Worm (Caenorhabditis elegans) whole organism, L4 larva: Measurements from ENCODE around the gene rexd-1.
A peak's percentile ranks its signal among the peaks of the same experiment; 100 is the strongest.

Source experiments
- F10B5.3 ChIP-seq: sonication (generic microtip); optimal IDR thresholded peaks from 2 replicates; lab custom pipeline; 2016; ENCODE audit warnings: mild to moderate bottlenecking, missing genetic modification characterization, missing compliant biosample characterization
- F37D6.2 ChIP-seq: sonication (generic microtip); optimal IDR thresholded peaks from 2 replicates; lab custom pipeline; 2016; ENCODE audit warnings: mild to moderate bottlenecking, missing genetic modification characterization, missing compliant biosample characterization
- R02D3.7 ChIP-seq: fragments of 150-350 bp; sonication (generic microtip); optimal IDR thresholded peaks from 3 replicates; lab custom pipeline; 2014; ENCODE audit warnings: missing biosample characterization, missing genetic modification characterization
- Y75B8A.6 ChIP-seq: fragments of 200-800 bp; sonication (Bioruptor generic); IDR thresholded peaks from 2 replicates; pipeline ENCODE4 v1.3.6; 2022; ENCODE audit warnings: missing genetic modification reagents, missing genetic modification characterization, missing compliant biosample characterization
- ZK337.2 ChIP-seq: fragments of 200-800 bp; sonication (Bioruptor generic); IDR thresholded peaks from 2 replicates; pipeline ENCODE4 v1.3.6; 2022; ENCODE audit warnings: missing genetic modification reagents, missing genetic modification characterization, missing compliant biosample characterization
- aha-1 ChIP-seq: fragments of 150-350 bp; peaks from one replicate; lab custom pipeline; 2014; ENCODE audit warnings: missing biosample characterization, missing genetic modification characterization
- ama-1 ChIP-seq: fragments of 150-350 bp; optimal IDR thresholded peaks from 2 replicates; lab custom pipeline; 2014; ENCODE audit warnings: inconsistent platforms, mixed read lengths
- arid-1 ChIP-seq: fragments of 200-800 bp; sonication (Bioruptor generic); conservative IDR thresholded peaks from 2 replicates; pipeline ENCODE4 v1.3.6; 2022; ENCODE audit warnings: missing genetic modification reagents, missing genetic modification characterization, missing compliant biosample characterization
- ceh-20 ChIP-seq: fragments of 200-800 bp; sonication (Bioruptor generic); IDR thresholded peaks from 2 replicates; pipeline ENCODE4 v1.3.6; 2022; ENCODE audit warnings: missing genetic modification reagents, missing genetic modification characterization, missing compliant biosample characterization
- ceh-28 ChIP-seq: fragments of 150-350 bp; optimal IDR thresholded peaks from 2 replicates; lab custom pipeline; 2014; ENCODE audit warnings: missing biosample characterization, missing genetic modification reagents, missing genetic modification characterization
- ceh-62 ChIP-seq: sonication (generic microtip); optimal IDR thresholded peaks from 2 replicates; lab custom pipeline; 2017; ENCODE audit warnings: missing biosample characterization, missing genetic modification characterization
- ces-1 ChIP-seq: fragments of 150-350 bp; sonication (generic microtip); optimal IDR thresholded peaks from 4 replicates; lab custom pipeline; 2014; ENCODE audit warnings: missing biosample characterization, missing genetic modification reagents, missing genetic modification characterization
- daf-16 ChIP-seq, 3 experiments: sonication (generic microtip); optimal IDR thresholded peaks; 2 replicates each; lab custom pipeline; 2016 to 2017; ENCODE audit warnings: missing genetic modification characterization in 3 of 3, missing genetic modification reagents in 3 of 3, mild to moderate bottlenecking in 2 of 3, missing compliant biosample characterization in 2 of 3, missing biosample characterization in 1 of 3, moderate library complexity in 1 of 3
- daf-19 ChIP-seq: fragments of 200-800 bp; sonication (Bioruptor generic); conservative IDR thresholded peaks from 2 replicates; pipeline ENCODE4 v1.3.6; 2022; ENCODE audit warnings: missing genetic modification characterization, missing compliant biosample characterization
- dmd-9 ChIP-seq: fragments of 200-800 bp; sonication (Bioruptor generic); IDR thresholded peaks from 2 replicates; pipeline ENCODE4 v1.3.6; 2022; ENCODE audit warnings: missing genetic modification reagents, missing genetic modification characterization, missing compliant biosample characterization
- dpl-1 ChIP-seq: fragments of 150-350 bp; optimal IDR thresholded peaks from 2 replicates; lab custom pipeline; 2014; ENCODE audit warnings: missing biosample characterization, missing genetic modification reagents, missing genetic modification characterization
- gei-8 ChIP-seq: fragments of 200-800 bp; sonication (Bioruptor generic); optimal IDR thresholded peaks from 2 replicates; lab custom pipeline; 2018; ENCODE audit warnings: mild to moderate bottlenecking, missing genetic modification characterization, missing compliant biosample characterization
- hlh-11 ChIP-seq: fragments of 200-800 bp; sonication (Bioruptor generic); optimal IDR thresholded peaks from 2 replicates; lab custom pipeline; 2018; ENCODE audit warnings: mild to moderate bottlenecking, missing genetic modification characterization, missing compliant biosample characterization
- hlh-30 ChIP-seq: sonication (generic microtip); optimal IDR thresholded peaks from 2 replicates; lab custom pipeline; 2017; ENCODE audit warnings: antibody characterized with exemption, mild to moderate bottlenecking, missing genetic modification characterization, missing compliant biosample characterization; ENCODE audit not compliant: insufficient read depth
- hmg-1.1 ChIP-seq: fragments of 200-800 bp; sonication (Bioruptor generic); IDR thresholded peaks from 2 replicates; pipeline ENCODE4 v1.3.6; 2022; ENCODE audit warnings: missing genetic modification reagents, missing genetic modification characterization, missing compliant biosample characterization
- jun-1 ChIP-seq: fragments of 150-350 bp; optimal IDR thresholded peaks from 2 replicates; lab custom pipeline; 2014; ENCODE audit warnings: missing biosample characterization, missing genetic modification reagents, missing genetic modification characterization
- lin-1 ChIP-seq: fragments of 200-800 bp; sonication (Bioruptor generic); IDR thresholded peaks from 2 replicates; pipeline ENCODE4 v1.3.6; 2022; ENCODE audit warnings: missing genetic modification reagents, missing genetic modification characterization, missing compliant biosample characterization
- lin-29 ChIP-seq: fragments of 200-800 bp; sonication (Bioruptor generic); IDR thresholded peaks from 2 replicates; pipeline ENCODE4 v1.3.6; 2022; ENCODE audit warnings: missing genetic modification reagents, missing genetic modification characterization, missing compliant biosample characterization
- lin-38 ChIP-seq: fragments of 200-800 bp; sonication (Bioruptor generic); IDR thresholded peaks from 2 replicates; pipeline ENCODE4 v1.3.6; 2022; ENCODE audit warnings: missing genetic modification reagents, missing genetic modification characterization, missing compliant biosample characterization
- lir-3 ChIP-seq: sonication (generic microtip); optimal IDR thresholded peaks from 2 replicates; lab custom pipeline; 2016; ENCODE audit warnings: mild to moderate bottlenecking, missing genetic modification characterization, missing compliant biosample characterization
- mdt-29 ChIP-seq: fragments of 200-800 bp; sonication (Bioruptor generic); IDR thresholded peaks from 2 replicates; pipeline ENCODE4 v1.3.6; 2022; ENCODE audit warnings: missing genetic modification reagents, missing genetic modification characterization, missing compliant biosample characterization
- mep-1 ChIP-seq: fragments of 150-350 bp; sonication (generic microtip); optimal IDR thresholded peaks from 3 replicates; lab custom pipeline; 2014; ENCODE audit warnings: missing biosample characterization, missing genetic modification characterization
- mes-2 ChIP-seq: sonication (generic microtip); optimal IDR thresholded peaks from 2 replicates; lab custom pipeline; 2016; ENCODE audit warnings: missing genotype, mild to moderate bottlenecking, missing genetic modification characterization, missing compliant biosample characterization; ENCODE audit not compliant: poor library complexity, severe bottlenecking
- mxl-2 ChIP-seq: fragments of 200-800 bp; sonication (Bioruptor generic); conservative IDR thresholded peaks from 2 replicates; pipeline ENCODE4 v1.3.6; 2022; ENCODE audit warnings: missing genetic modification reagents, missing genetic modification characterization, missing compliant biosample characterization
- mxl-3 ChIP-seq: fragments of 200-800 bp; sonication (Bioruptor generic); optimal IDR thresholded peaks from 2 replicates; lab custom pipeline; 2018; ENCODE audit warnings: mild to moderate bottlenecking, missing genetic modification characterization, missing compliant biosample characterization
- nhr-25 ChIP-seq: sonication (generic microtip); optimal IDR thresholded peaks from 2 replicates; lab custom pipeline; 2017; ENCODE audit warnings: missing genetic modification characterization, mild to moderate bottlenecking, missing compliant biosample characterization, antibody characterized with exemption, moderate library complexity, borderline replicate concordance; ENCODE audit not compliant: insufficient read depth
- nhr-28 ChIP-seq: fragments of 150-350 bp; optimal IDR thresholded peaks from 2 replicates; lab custom pipeline; 2014; ENCODE audit warnings: missing biosample characterization, missing genetic modification characterization
- nhr-41 ChIP-seq: fragments of 200-800 bp; sonication (Bioruptor generic); IDR thresholded peaks from 2 replicates; pipeline ENCODE4 v1.3.6; 2022; ENCODE audit warnings: missing genetic modification reagents, missing genetic modification characterization, missing compliant biosample characterization
- pha-4 ChIP-seq, 2 experiments: fragments of 150-350 bp in 1 of 2; fragments of 200-800 bp in 1 of 2; sonication (Bioruptor generic) in 1 of 2; IDR thresholded peaks in 1 of 2; optimal IDR thresholded peaks in 1 of 2; 2 replicates each; pipeline versions ENCODE4 v1.3.6 to Lab custom; 2014 to 2022; ENCODE audit warnings: missing genetic modification characterization in 2 of 2, missing genetic modification reagents in 2 of 2, missing biosample characterization in 1 of 2, missing compliant biosample characterization in 1 of 2
- set-16 ChIP-seq: fragments of 200-800 bp; sonication (Bioruptor generic); IDR thresholded peaks from 2 replicates; pipeline ENCODE4 v1.3.6; 2022; ENCODE audit warnings: missing genetic modification reagents, missing genetic modification characterization, missing compliant biosample characterization
- skn-1 ChIP-seq: fragments of 150-350 bp; optimal IDR thresholded peaks from 2 replicates; lab custom pipeline; 2014; ENCODE audit warnings: missing biosample characterization, missing genetic modification characterization
- spr-1 ChIP-seq: sonication (generic microtip); optimal IDR thresholded peaks from 2 replicates; lab custom pipeline; 2016; ENCODE audit warnings: mild to moderate bottlenecking, missing genetic modification characterization, missing compliant biosample characterization
- tag-97 ChIP-seq: fragments of 200-800 bp; sonication (Bioruptor generic); IDR thresholded peaks from 2 replicates; pipeline ENCODE4 v1.3.6; 2022; ENCODE audit warnings: missing genetic modification characterization, missing compliant biosample characterization
- tra-1 ChIP-seq: fragments of 200-800 bp; sonication (Bioruptor generic); IDR thresholded peaks from 2 replicates; pipeline ENCODE4 v1.3.6; 2022; ENCODE audit warnings: missing genetic modification reagents, missing genetic modification characterization, missing compliant biosample characterization
- unc-39 ChIP-seq: sonication (generic microtip); optimal IDR thresholded peaks from 2 replicates; lab custom pipeline; 2017; ENCODE audit warnings: missing biosample characterization, missing genetic modification characterization
- unc-62 ChIP-seq, 3 experiments: fragments of 150-350 bp in 1 of 3; sonication (generic microtip); optimal IDR thresholded peaks in 2 of 3; peaks in 1 of 3; 1 replicate in 1 of 3; 2 replicates in 2 of 3; lab custom pipeline; 2014 to 2017; ENCODE audit warnings: missing biosample characterization in 3 of 3, missing genetic modification characterization in 3 of 3, missing genetic modification reagents in 3 of 3, missing genotype in 1 of 3
- vab-7 ChIP-seq: fragments of 200-800 bp; sonication (Bioruptor generic); IDR thresholded peaks from 2 replicates; pipeline ENCODE4 v1.3.6; 2022; ENCODE audit warnings: missing genetic modification reagents, missing genetic modification characterization, missing compliant biosample characterization

Gene rexd-1

ce11 chrIII:1852126-1852717 lies 17.9 kb downstream of the rexd-1 start:
- TF ChIP-seq gei-8 (GFP tag; lab: Kevin White, UChicago) (no peak), ceh-28 (peak; percentile 68), nhr-41 (no peak), set-16 (GFP tag; lab: Robert Waterston, UW) (peak; percentile 77; the same call in 1 of the 2 replicates)

- TF ChIP-seq unc-39 (tag; lab: Kevin White, UChicago) (no peak), hlh-30 (peak; percentile 8), ama-1 (lab: Kevin White, UChicago) (no peak), nhr-25 (tag; lab: Kevin White, UChicago) (peak; percentile 3), hlh-11 (tag; lab: Kevin White, UChicago) (peak; percentile 29), spr-1 (tag; lab: Kevin White, UChicago) (no peak), nhr-28 (peak; percentile 31), ceh-62 (tag; lab: Kevin White, UChicago) (no peak), mep-1 (tag; lab: Kevin White, UChicago) (peak; percentile 13), hmg-1.1 (GFP tag; lab: Robert Waterston, UW) (peak; percentile 47; the same call in 1 of the 2 replicates), daf-19 (GFP tag; lab: Robert Waterston, UW) (no peak), F37D6.2 (tag; lab: Kevin White, UChicago) (no peak), lir-3 (tag; lab: Kevin White, UChicago) (no peak), Y75B8A.6 (GFP tag; lab: Robert Waterston, UW) (no peak), ceh-28 (no peak), lin-1 (no peak), lin-38 (GFP tag; lab: Robert Waterston, UW) (no peak), mdt-29 (GFP tag; lab: Robert Waterston, UW) (no peak), ces-1 (GFP tag; lab: Kevin White, UChicago) (no peak), ceh-20 (GFP tag; lab: Robert Waterston, UW) (no peak), aha-1 (tag; lab: Kevin White, UChicago) (peak; percentile 4), mxl-2 (GFP tag; lab: Robert Waterston, UW) (no peak), F10B5.3 (tag; lab: Kevin White, UChicago) (no peak)
These were observed 19.6 kb downstream of the rexd-1 start for ce11 chrIII:1853944-1854343.

- TF ChIP-seq lin-29 (GFP tag; lab: Robert Waterston, UW), result no peak
- TF ChIP-seq vab-7 (GFP tag; lab: Robert Waterston, UW), result no peak
- no peak for TF ChIP-seq dpl-1
- peak in 1 of 2 experiments; percentile 51 for TF ChIP-seq unc-62 (GFP tag; optimal IDR thresholded peaks at IDR 0.05 in 1 of 2; lab: Kevin White, UChicago)
- no peak for TF ChIP-seq unc-62 (tag; optimal IDR thresholded peaks at IDR 0.05; lab: Kevin White, UChicago)
- TF ChIP-seq ZK337.2 (GFP tag; lab: Robert Waterston, UW), result no peak
- TF ChIP-seq arid-1 (GFP tag; lab: Robert Waterston, UW), result no peak
These were observed 20.8 kb downstream of the rexd-1 start, which contains the start of gene hlh-33 for ce11 chrIII:1855092-1855491. Gene hlh-33, plus strand, starts transcription at chrIII:1855392.

- TF ChIP-seq lin-29 (GFP tag; lab: Robert Waterston, UW) (no peak), skn-1 (tag; lab: Kevin White, UChicago) (no peak), aha-1 (tag; lab: Kevin White, UChicago) (no peak), R02D3.7 (tag; lab: Kevin White, UChicago) (no peak), tag-97 (GFP tag; lab: Robert Waterston, UW) (no peak), mxl-3 (GFP tag; lab: Kevin White, UChicago) (no peak), daf-16 (GFP tag; optimal IDR thresholded peaks at IDR 0.05; lab: Kevin White, UChicago) (no peak), daf-16 (tag; optimal IDR thresholded peaks at IDR 0.05; lab: Kevin White, UChicago) (no peak), dmd-9 (no peak), ces-1 (GFP tag; lab: Kevin White, UChicago) (no peak), nhr-28 (no peak), vab-7 (GFP tag; lab: Robert Waterston, UW) (no peak), pha-4 (GFP tag; IDR thresholded peaks at IDR 0.05; lab: Robert Waterston, UW) (no peak), pha-4 (tag; optimal IDR thresholded peaks at IDR 0.05; lab: Kevin White, UChicago) (no peak), mes-2 (tag; lab: Kevin White, UChicago) (no peak), tra-1 (GFP tag; lab: Robert Waterston, UW) (no peak), jun-1 (tag; lab: Kevin White, UChicago) (no peak)
These were observed 21.9 kb downstream of the rexd-1 start for ce11 chrIII:1856175-1856574.
